Worm (Caenorhabditis elegans) whole organism, L1 larva: ENCODE results near the gene ech-9.
A peak's percentile ranks its signal among the peaks of the same experiment; 100 is the strongest.

Source experiments
- C16A3.4 ChIP-seq: fragments of 150-350 bp; optimal IDR thresholded peaks from 2 replicates; lab custom pipeline; 2014; ENCODE audit warnings: missing biosample characterization, missing genetic modification characterization
- F16B12.6 ChIP-seq: fragments of 150-350 bp; optimal IDR thresholded peaks from 2 replicates; lab custom pipeline; 2014; ENCODE audit warnings: missing biosample characterization, missing genetic modification characterization
- alr-1 ChIP-seq: fragments of 200-800 bp; sonication (Bioruptor generic); optimal IDR thresholded peaks from 2 replicates; lab custom pipeline; 2018; ENCODE audit warnings: borderline replicate concordance, mild to moderate bottlenecking, missing genetic modification characterization, missing compliant biosample characterization
- aly-2 ChIP-seq: fragments of 150-350 bp; optimal IDR thresholded peaks from 2 replicates; lab custom pipeline; 2014; ENCODE audit warnings: missing biosample characterization, missing genetic modification characterization
- blmp-1 ChIP-seq: fragments of 150-350 bp; optimal IDR thresholded peaks from 2 replicates; lab custom pipeline; 2014; ENCODE audit warnings: missing biosample characterization, missing genetic modification characterization
- ceh-82 ChIP-seq, 3 experiments: fragments of 150-350 bp in 1 of 3; sonication (generic microtip) in 2 of 3; optimal IDR thresholded peaks; 2 replicates each; lab custom pipeline; 2014 to 2017; ENCODE audit warnings: missing biosample characterization in 3 of 3, missing genetic modification characterization in 3 of 3
- ceh-90 ChIP-seq: sonication (generic microtip); optimal IDR thresholded peaks from 2 replicates; lab custom pipeline; 2016; ENCODE audit warnings: missing genetic modification characterization, missing compliant biosample characterization
- ces-1 ChIP-seq: fragments of 150-350 bp; optimal IDR thresholded peaks from 2 replicates; lab custom pipeline; 2014; ENCODE audit warnings: missing biosample characterization, missing genetic modification reagents, missing genetic modification characterization
- dpl-1 ChIP-seq, 3 experiments: fragments of 150-350 bp in 2 of 3; sonication (generic microtip) in 1 of 3; optimal IDR thresholded peaks; 2 replicates each; lab custom pipeline; 2014 to 2017; ENCODE audit warnings: missing biosample characterization in 3 of 3, missing genetic modification characterization in 3 of 3, missing genetic modification reagents in 3 of 3
- efl-1 ChIP-seq, 4 experiments: fragments of 150-350 bp; optimal IDR thresholded peaks in 3 of 4; peaks in 1 of 4; 1 replicate in 1 of 4; 2 replicates in 3 of 4; lab custom pipeline; 2014; ENCODE audit warnings: missing biosample characterization in 2 of 4, missing genetic modification characterization in 2 of 4, missing genetic modification reagents in 2 of 4
- elt-2 ChIP-seq: sonication (generic microtip); optimal IDR thresholded peaks from 2 replicates; lab custom pipeline; 2016; ENCODE audit warnings: missing genetic modification characterization, mild to moderate bottlenecking, inconsistent platforms, missing compliant biosample characterization, missing genetic modification reagents
- elt-3 ChIP-seq, 6 experiments: fragments of 150-350 bp in 1 of 6; sonication (generic microtip); optimal IDR thresholded peaks; 2 replicates each; lab custom pipeline; 2017 to 2018; ENCODE audit warnings: missing biosample characterization in 6 of 6, missing genetic modification characterization in 6 of 6, inconsistent platforms in 1 of 6
- fkh-4 ChIP-seq: sonication (generic microtip); optimal IDR thresholded peaks from 2 replicates; lab custom pipeline; 2016; ENCODE audit warnings: missing compliant biosample characterization, missing genetic modification characterization, borderline replicate concordance
- lin-13 ChIP-seq: fragments of 150-350 bp; optimal IDR thresholded peaks from 2 replicates; lab custom pipeline; 2014; ENCODE audit warnings: missing biosample characterization, missing genetic modification reagents, missing genetic modification characterization
- lin-14 ChIP-seq: fragments of 200-800 bp; sonication (Bioruptor generic); optimal IDR thresholded peaks from 2 replicates; lab custom pipeline; 2018; ENCODE audit warnings: mild to moderate bottlenecking, missing genetic modification characterization, moderate library complexity, missing compliant biosample characterization
- lin-35 ChIP-seq, 2 experiments: fragments of 150-350 bp; optimal IDR thresholded peaks; 2 replicates each; lab custom pipeline; 2014; ENCODE audit warnings: missing biosample characterization in 2 of 2, missing genetic modification characterization in 2 of 2, missing genetic modification reagents in 2 of 2
- lir-3 ChIP-seq: sonication (generic microtip); optimal IDR thresholded peaks from 2 replicates; lab custom pipeline; 2016; ENCODE audit warnings: mild to moderate bottlenecking, missing genetic modification characterization, moderate library complexity, missing compliant biosample characterization; ENCODE audit not compliant: poor library complexity
- lsy-2 ChIP-seq, 2 experiments: fragments of 150-350 bp; optimal IDR thresholded peaks; 2 replicates each; lab custom pipeline; 2014; ENCODE audit warnings: missing biosample characterization in 2 of 2, missing genetic modification characterization in 2 of 2
- mef-2 ChIP-seq: fragments of 150-350 bp; optimal IDR thresholded peaks from 2 replicates; lab custom pipeline; 2014; ENCODE audit warnings: missing biosample characterization, missing genetic modification characterization
- mep-1 ChIP-seq: fragments of 150-350 bp; optimal IDR thresholded peaks from 2 replicates; lab custom pipeline; 2014; ENCODE audit warnings: missing biosample characterization, missing genetic modification characterization
- nhr-19 ChIP-seq: fragments of 200-800 bp; sonication (Bioruptor generic); conservative IDR thresholded peaks from 2 replicates; pipeline ENCODE4 v1.3.6; 2022; ENCODE audit warnings: missing genetic modification characterization, missing compliant biosample characterization
- nhr-20 ChIP-seq: sonication (generic microtip); optimal IDR thresholded peaks from 2 replicates; lab custom pipeline; 2016; ENCODE audit warnings: mild to moderate bottlenecking, missing genetic modification characterization, missing compliant biosample characterization
- nhr-237 ChIP-seq: fragments of 150-350 bp; optimal IDR thresholded peaks from 2 replicates; lab custom pipeline; 2014; ENCODE audit warnings: missing biosample characterization, missing genetic modification characterization
- nhr-71 ChIP-seq: sonication (generic microtip); optimal IDR thresholded peaks from 2 replicates; lab custom pipeline; 2016; ENCODE audit warnings: mild to moderate bottlenecking, missing genetic modification characterization, moderate library complexity, missing compliant biosample characterization
- nhr-77 ChIP-seq: fragments of 150-350 bp; optimal IDR thresholded peaks from 2 replicates; lab custom pipeline; 2014; ENCODE audit warnings: missing biosample characterization, missing genetic modification characterization
- nhr-84 ChIP-seq: sonication (generic microtip); optimal IDR thresholded peaks from 2 replicates; lab custom pipeline; 2017; ENCODE audit warnings: missing biosample characterization, missing genetic modification characterization
- nhr-85 ChIP-seq: sonication (generic microtip); peaks from one replicate; lab custom pipeline; 2016; ENCODE audit warnings: missing genetic modification characterization, inconsistent platforms, missing compliant biosample characterization
- nhr-90 ChIP-seq: sonication (generic microtip); optimal IDR thresholded peaks from 2 replicates; lab custom pipeline; 2016; ENCODE audit warnings: mild to moderate bottlenecking, missing genetic modification characterization, missing compliant biosample characterization; ENCODE audit not compliant: poor library complexity
- pax-3 ChIP-seq: fragments of 200-800 bp; sonication (Bioruptor generic); optimal IDR thresholded peaks from 2 replicates; lab custom pipeline; 2018; ENCODE audit warnings: mild to moderate bottlenecking, missing genetic modification characterization, moderate library complexity, missing compliant biosample characterization
- pqm-1 ChIP-seq: sonication (generic microtip); optimal IDR thresholded peaks from 3 replicates; lab custom pipeline; 2017; ENCODE audit warnings: missing biosample characterization, missing genetic modification characterization
- rnt-1 ChIP-seq: sonication (generic microtip); optimal IDR thresholded peaks from 2 replicates; lab custom pipeline; 2016; ENCODE audit warnings: mild to moderate bottlenecking, missing genetic modification characterization, moderate library complexity, missing compliant biosample characterization
- skn-1 ChIP-seq: fragments of 150-350 bp; optimal IDR thresholded peaks from 2 replicates; lab custom pipeline; 2014; ENCODE audit warnings: missing biosample characterization, missing genetic modification characterization
- snu-23 ChIP-seq: sonication (generic microtip); optimal IDR thresholded peaks from 2 replicates; lab custom pipeline; 2016; ENCODE audit warnings: missing genetic modification characterization, missing compliant biosample characterization
- swsn-7 ChIP-seq: sonication (generic microtip); optimal IDR thresholded peaks from 2 replicates; lab custom pipeline; 2016; ENCODE audit warnings: missing genetic modification characterization, missing compliant biosample characterization
- tbx-2 ChIP-seq: sonication (generic microtip); optimal IDR thresholded peaks from 2 replicates; lab custom pipeline; 2016; ENCODE audit warnings: missing genetic modification characterization, missing compliant biosample characterization
- unc-130 ChIP-seq: fragments of 150-350 bp; optimal IDR thresholded peaks from 2 replicates; lab custom pipeline; 2017; ENCODE audit warnings: missing biosample characterization, missing genetic modification characterization, inconsistent platforms
- xbp-1 ChIP-seq: sonication (generic microtip); optimal IDR thresholded peaks from 2 replicates; lab custom pipeline; 2016; ENCODE audit warnings: missing genetic modification characterization, missing compliant biosample characterization

Gene ech-9

ce11 chrIV:10245666-10246210 lies 10.6 kb upstream of the ech-9 start, which contains the start of gene F01G10.10:
Gene F01G10.10 (plus strand): TSS chrIV:10246160.
- TF ChIP-seq pax-3 (tag; lab: Kevin White, UChicago) (no peak), elt-2 (peak; percentile 39), blmp-1 (tag; lab: Kevin White, UChicago) (peak; percentile 89), aly-2 (peak; percentile 54), nhr-90 (tag; lab: Kevin White, UChicago) (peak; percentile 37), lin-35 (GFP tag; optimal IDR thresholded peaks at IDR 0.05; lab: Kevin White, UChicago) (peak in 1 of 2 experiments; percentile 25), ceh-90 (tag; lab: Kevin White, UChicago) (no peak)
- TF ChIP-seq, all 84 proteins: peak for 5

- TF ChIP-seq elt-2: peak; percentile 67
- TF ChIP-seq unc-130 (tag; lab: Kevin White, UChicago): peak; percentile 15
- peak in 5 of 6 experiments; percentile 56 to 81 (median 68) for TF ChIP-seq elt-3 (tag; optimal IDR thresholded peaks at IDR 0.05; lab: Kevin White, UChicago)
- peak; percentile 48 for TF ChIP-seq pqm-1 (tag; lab: Kevin White, UChicago)
- TF ChIP-seq lin-35 (GFP tag; optimal IDR thresholded peaks at IDR 0.05; lab: Kevin White, UChicago): peak in 1 of 2 experiments; percentile 28
- no peak for TF ChIP-seq F16B12.6
- TF ChIP-seq snu-23: peak; percentile 10
- TF ChIP-seq nhr-84: no peak
- peak; percentile 4 for TF ChIP-seq nhr-71 (tag; lab: Kevin White, UChicago)
- TF ChIP-seq swsn-7 (tag; lab: Kevin White, UChicago): no peak
- TF ChIP-seq dpl-1 (GFP tag; optimal IDR thresholded peaks at IDR 0.05; lab: Kevin White, UChicago): peak in 1 of 3 experiments; percentile 17
Measured at ce11 chrIV:10243276-10243675, 8.1 kb upstream of the ech-9 start, which contains the start of gene tkt-1. Gene tkt-1 (plus strand): TSS chrIV:10243612.

- TF ChIP-seq nhr-19 (0 out of 2 replicates have a peak, but pooled peaks have one; percentile 14), rnt-1 (tag; lab: Kevin White, UChicago) (peak; percentile 61), ces-1 (GFP tag; lab: Kevin White, UChicago) (no peak), F16B12.6 (no peak), swsn-7 (tag; lab: Kevin White, UChicago) (peak; percentile 1), ceh-82 (tag; optimal IDR thresholded peaks at IDR 0.05; lab: Kevin White, UChicago) (no peak), elt-2 (no peak), lin-35 (GFP tag; optimal IDR thresholded peaks at IDR 0.05; lab: Kevin White, UChicago) (peak; percentile 81 to 91), nhr-20 (tag; lab: Kevin White, UChicago) (peak; percentile 57), efl-1 (optimal IDR thresholded peaks at IDR 0.05; lab: Kevin White, UChicago) (peak; percentile 83 to 92), efl-1 (GFP tag; optimal IDR thresholded peaks at IDR 0.05 in 1 of 2; lab: Kevin White, UChicago) (peak; percentile 86 to 98), mep-1 (tag; lab: Kevin White, UChicago) (peak; percentile 41), mef-2 (tag; lab: Kevin White, UChicago) (no peak), blmp-1 (tag; lab: Kevin White, UChicago) (peak; percentile 72), snu-23 (peak; percentile 45), ceh-90 (tag; lab: Kevin White, UChicago) (peak; percentile 61), dpl-1 (GFP tag; optimal IDR thresholded peaks at IDR 0.05; lab: Kevin White, UChicago) (peak; percentile 71 to 87 (median 85)), nhr-237 (no peak), elt-3 (tag; optimal IDR thresholded peaks at IDR 0.05; lab: Kevin White, UChicago) (peak in 1 of 6 experiments; percentile 7), fkh-4 (tag; lab: Kevin White, UChicago) (no peak), lir-3 (peak; percentile 40), nhr-71 (tag; lab: Kevin White, UChicago) (peak; percentile 44), xbp-1 (tag; lab: Kevin White, UChicago) (peak; percentile 8), unc-130 (tag; lab: Kevin White, UChicago) (peak; percentile 41), lin-14 (peak; percentile 52), lsy-2 (tag; optimal IDR thresholded peaks at IDR 0.05; lab: Kevin White, UChicago) (peak in 1 of 2 experiments; percentile 55), nhr-77 (peak; percentile 11), C16A3.4 (tag; lab: Kevin White, UChicago) (peak; percentile 21), tbx-2 (tag; lab: Kevin White, UChicago) (peak; percentile 49), skn-1 (tag; lab: Kevin White, UChicago) (peak; percentile 50), alr-1 (no peak), nhr-85 (tag; lab: Kevin White, UChicago) (peak; percentile 75), lin-13 (GFP tag; lab: Kevin White, UChicago) (peak; percentile 4)
Measured at ce11 chrIV:10242458-10243123, 7.5 kb upstream of the ech-9 start.
